Fruit fly (Drosophila melanogaster): Measurements from ENCODE around the gene toc.

The toc gene

dm6 chr2L:3145897-3146296 lies 1.3 kb upstream of the toc start:
- TF ChIP-seq Eip78C (GFP tag) (no peak), CG15336 (GFP tag; IDR thresholded peaks at IDR 0.05) (no peak), eg (GFP tag; IDR thresholded peaks at IDR 0.05) (no peak), spab (GFP tag; optimal IDR thresholded peaks at IDR 0.05) (no peak), CG11902 (GFP tag; optimal IDR thresholded peaks at IDR 0.05) (no peak), Hr38 (GFP tag; optimal IDR thresholded peaks at IDR 0.05) (no peak), Sox14 (GFP tag; optimal IDR thresholded peaks at IDR 0.05) (no peak), CG31627 (GFP tag; optimal IDR thresholded peaks at IDR 0.05) (no peak), CG16779 (tag; optimal IDR thresholded peaks at IDR 0.05) (no peak), fkh (GFP tag; optimal IDR thresholded peaks at IDR 0.05) (no peak), fd59A (GFP tag; optimal IDR thresholded peaks at IDR 0.05) (no peak), Hr4 (GFP tag; optimal IDR thresholded peaks at IDR 0.05) (no peak), CG1621 (tag; optimal IDR thresholded peaks at IDR 0.05) (no peak), cyc (GFP tag; optimal IDR thresholded peaks at IDR 0.05) (no peak), acj6 (GFP tag; optimal IDR thresholded peaks at IDR 0.05) (no peak), CG32006 (GFP tag; optimal IDR thresholded peaks at IDR 0.05) (no peak), net (GFP tag; optimal IDR thresholded peaks at IDR 0.05) (no peak), CG34406 (GFP tag; optimal IDR thresholded peaks at IDR 0.05) (no peak), CG8319 (GFP tag; optimal IDR thresholded peaks at IDR 0.05) (no peak)

dm6 chr2L:3145470-3145869 lies 884 bp upstream of the toc start, which contains the start of gene ND-B14.5B:
Gene ND-B14.5B (minus strand): TSS chr2L:3145848.
- TF ChIP-seq vri (GFP tag; optimal IDR thresholded peaks at IDR 0.05) (peak; percentile 54), Lpt (GFP tag; optimal IDR thresholded peaks at IDR 0.05) (no peak)

DNA sequence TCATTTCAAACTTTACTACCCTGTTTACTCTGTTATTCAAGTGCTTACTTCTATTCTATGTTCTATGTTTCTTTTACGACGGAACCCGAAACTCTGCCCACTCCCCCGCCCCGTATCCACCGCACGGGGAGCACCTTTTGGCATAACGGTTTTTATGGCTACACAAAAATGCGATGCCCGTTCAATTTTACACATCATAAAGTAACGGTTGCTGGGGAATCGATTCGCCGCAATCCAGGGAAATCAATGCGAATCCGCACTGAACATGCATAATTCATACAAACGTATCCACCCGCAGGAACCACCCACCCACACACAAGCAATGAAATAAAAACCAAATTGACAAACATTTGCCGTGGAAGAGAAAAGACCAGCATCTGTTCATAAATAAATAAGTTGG lies 678 bp downstream of the toc start:
- TF ChIP-seq Blimp-1 (GFP tag; optimal IDR thresholded peaks at IDR 0.05) (no peak), lz (GFP tag; optimal IDR thresholded peaks at IDR 0.05) (no peak), CG8119 (GFP tag; IDR thresholded peaks at IDR 0.05) (no peak), Hr39 (GFP tag; optimal IDR thresholded peaks at IDR 0.05) (no peak), CG10631 (GFP tag; optimal IDR thresholded peaks at IDR 0.05) (no peak), eg (GFP tag; IDR thresholded peaks at IDR 0.05) (no peak), OdsH (GFP tag; optimal IDR thresholded peaks at IDR 0.05) (no peak), CG8319 (GFP tag; optimal IDR thresholded peaks at IDR 0.05) (no peak), Ets96B (tag; optimal IDR thresholded peaks at IDR 0.05) (no peak)

DNA sequence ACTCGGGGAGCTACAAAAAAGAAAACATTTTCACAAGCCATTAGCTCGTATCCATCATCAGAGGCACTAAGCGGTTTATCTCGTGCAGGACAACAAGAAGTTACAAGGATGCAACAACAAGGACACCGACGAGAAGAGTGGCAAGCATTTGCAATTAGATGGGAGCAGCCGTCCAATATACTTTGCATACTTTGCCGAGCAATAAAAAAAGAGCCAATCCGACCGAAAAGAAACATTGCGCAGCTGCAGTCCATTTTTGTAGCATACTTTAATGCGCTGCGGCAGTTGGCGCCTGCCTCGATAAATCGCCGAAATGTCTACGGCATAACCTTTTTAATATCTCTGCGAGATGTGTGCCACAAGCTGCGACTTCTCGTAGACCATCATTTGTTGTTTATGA lies 12.9 kb downstream of the toc start:
- TF ChIP-seq CG7368 (GFP tag; optimal IDR thresholded peaks at IDR 0.05) (no peak), pdm3 (GFP tag; optimal IDR thresholded peaks at IDR 0.05) (no peak), eg (GFP tag; IDR thresholded peaks at IDR 0.05) (no peak), Eip78C (GFP tag) (no peak), CG6792 (GFP tag; optimal IDR thresholded peaks at IDR 0.05) (no peak), Ets96B (tag; optimal IDR thresholded peaks at IDR 0.05) (no peak), dsx (GFP tag; optimal IDR thresholded peaks at IDR 0.05; ENCODE audit: poor library complexity, severe bottlenecking) (no peak), salr (GFP tag; optimal IDR thresholded peaks at IDR 0.05) (no peak), ss (GFP tag; optimal IDR thresholded peaks at IDR 0.05) (no peak), CG11902 (GFP tag; optimal IDR thresholded peaks at IDR 0.05) (no peak), CG10631 (GFP tag; optimal IDR thresholded peaks at IDR 0.05) (no peak)

dm6 chr2L:3130417-3130816 lies 14.2 kb downstream of the toc start:
- TF ChIP-seq CG9139 (GFP tag; optimal IDR thresholded peaks at IDR 0.05): no peak
